Worm (Caenorhabditis elegans): ENCODE data around the gene mak-2.

The mak-2 gene

ce11 chrIV:884707-885394 lies at the start of gene mak-2:
mak-2 (plus strand) TSS chrIV:885344.
- no peak for TF ChIP-seq zip-4 (GFP tag; optimal IDR thresholded peaks at IDR 0.05)
- peak; percentile 15 for TF ChIP-seq nhr-85 (tag)
- TF ChIP-seq snpc-4 (tag; optimal IDR thresholded peaks at IDR 0.05): peak; percentile 78
- TF ChIP-seq tbx-2 (tag; optimal IDR thresholded peaks at IDR 0.05): peak; percentile 37
- TF ChIP-seq nhr-11 (tag; optimal IDR thresholded peaks at IDR 0.05): no peak
- TF ChIP-seq jun-1 (tag; optimal IDR thresholded peaks at IDR 0.05): peak; percentile 48
- no peak for TF ChIP-seq mab-9 (GFP tag; IDR thresholded peaks at IDR 0.05)
- TF ChIP-seq isw-1 (GFP tag; IDR thresholded peaks at IDR 0.05): peak; percentile 66
- peak; percentile 84 to 93 for TF ChIP-seq efl-1 (optimal IDR thresholded peaks at IDR 0.05)
- TF ChIP-seq efl-1 (GFP tag; optimal IDR thresholded peaks at IDR 0.05 in 1 of 2): peak; percentile 80 to 97
- peak; percentile 36 for TF ChIP-seq elt-2 (tag; optimal IDR thresholded peaks at IDR 0.05)
- TF ChIP-seq lin-15B (tag; optimal IDR thresholded peaks at IDR 0.05): peak; percentile 89
- TF ChIP-seq lin-35 (GFP tag; optimal IDR thresholded peaks at IDR 0.05): peak; percentile 84 to 90
- peak; percentile 77 for TF ChIP-seq snu-23 (GFP tag; optimal IDR thresholded peaks at IDR 0.05)
- peak; percentile 64 for TF ChIP-seq lin-13 (GFP tag; optimal IDR thresholded peaks at IDR 0.05)
- TF ChIP-seq nhr-20 (tag; optimal IDR thresholded peaks at IDR 0.05): peak; percentile 60
- TF ChIP-seq mdl-1 (tag; optimal IDR thresholded peaks at IDR 0.05): peak in 1 of 2 experiments; percentile 56
- TF ChIP-seq ztf-11 (tag; optimal IDR thresholded peaks at IDR 0.05): peak in 1 of 2 experiments; percentile 11
- TF ChIP-seq nhr-77 (tag; optimal IDR thresholded peaks at IDR 0.05): peak; percentile 39
- peak; percentile 61 for TF ChIP-seq unc-130 (tag; optimal IDR thresholded peaks at IDR 0.05)
- TF ChIP-seq hlh-4 (tag; optimal IDR thresholded peaks at IDR 0.05): no peak
- no peak for TF ChIP-seq nhr-12 (tag; optimal IDR thresholded peaks at IDR 0.05)
- no peak for TF ChIP-seq nhr-28 (tag; optimal IDR thresholded peaks at IDR 0.05)
- TF ChIP-seq swsn-7 (tag; optimal IDR thresholded peaks at IDR 0.05): peak; percentile 73
- no peak for TF ChIP-seq egl-27 (tag; optimal IDR thresholded peaks at IDR 0.05)
- no peak for TF ChIP-seq aha-1 (tag; optimal IDR thresholded peaks at IDR 0.05)
- TF ChIP-seq fos-1 (tag; optimal IDR thresholded peaks at IDR 0.05): peak; percentile 66
- no peak for TF ChIP-seq grh-1 (GFP tag; IDR thresholded peaks at IDR 0.05)
- no peak for TF ChIP-seq unc-62 (GFP tag; optimal IDR thresholded peaks at IDR 0.05)
- no peak for TF ChIP-seq zag-1 (tag; optimal IDR thresholded peaks at IDR 0.05)
- no peak for TF ChIP-seq sox-4 (tag; optimal IDR thresholded peaks at IDR 0.05)
- peak; percentile 28 for TF ChIP-seq F16B12.6 (tag; optimal IDR thresholded peaks at IDR 0.05)
- no peak for TF ChIP-seq ama-1 (optimal IDR thresholded peaks at IDR 0.05)
- TF ChIP-seq vab-15 (tag; optimal IDR thresholded peaks at IDR 0.05): peak; percentile 98
- no peak for TF ChIP-seq hpl-2 (GFP tag; optimal IDR thresholded peaks at IDR 0.05)
- peak; percentile 63 for TF ChIP-seq nhr-19 (GFP tag; conservative IDR thresholded peaks at IDR 0.05)
- TF ChIP-seq rnt-1 (tag; optimal IDR thresholded peaks at IDR 0.05): peak; percentile 84
- no peak for TF ChIP-seq sptf-1 (tag; optimal IDR thresholded peaks at IDR 0.05)
- TF ChIP-seq hlh-17 (GFP tag; optimal IDR thresholded peaks at IDR 0.05; ENCODE audit: borderline replicate concordance): no peak
- peak; percentile 25 for TF ChIP-seq unc-86 (tag; optimal IDR thresholded peaks at IDR 0.05)
- TF ChIP-seq lin-14 (GFP tag; optimal IDR thresholded peaks at IDR 0.05): peak; percentile 69
- no peak for TF ChIP-seq alr-1 (tag; optimal IDR thresholded peaks at IDR 0.05; ENCODE audit: borderline replicate concordance)
- TF ChIP-seq xbp-1 (tag; optimal IDR thresholded peaks at IDR 0.05): peak; percentile 82
- TF ChIP-seq skn-1 (tag; optimal IDR thresholded peaks at IDR 0.05): peak; percentile 79
- TF ChIP-seq fkh-4 (tag; optimal IDR thresholded peaks at IDR 0.05; ENCODE audit: borderline replicate concordance): no peak
- TF ChIP-seq aly-2 (tag; optimal IDR thresholded peaks at IDR 0.05): no peak
- TF ChIP-seq ceh-88 (GFP tag; IDR thresholded peaks at IDR 0.05): no peak
- TF ChIP-seq ceh-82 (tag; optimal IDR thresholded peaks at IDR 0.05): peak; percentile 63 to 85 (median 66)
- TF ChIP-seq nhr-237 (tag; optimal IDR thresholded peaks at IDR 0.05): no peak
- no peak for TF ChIP-seq C04F5.9 (tag; optimal IDR thresholded peaks at IDR 0.05)
- peak; percentile 19 for TF ChIP-seq irx-1 (tag; optimal IDR thresholded peaks at IDR 0.05)
- TF ChIP-seq efl-3 (GFP tag; optimal IDR thresholded peaks at IDR 0.05): no peak
- peak; percentile 69 to 85 for TF ChIP-seq lsy-2 (tag; optimal IDR thresholded peaks at IDR 0.05)
